Fruit fly (Drosophila melanogaster) whole organism, embryonic: ENCODE data around the gene CG14960.
A peak's percentile ranks its signal among the peaks of the same experiment; 100 is the strongest.

Experiments
- Asciz ChIP-seq: fragments of 200-800 bp; sonication (Bioruptor generic); optimal IDR thresholded peaks from 2 replicates; lab custom pipeline; 2017; ENCODE audit warnings: missing biosample characterization, mild to moderate bottlenecking, missing genetic modification characterization, missing genetic modification reagents
- CG10431 ChIP-seq: fragments of 200-800 bp; sonication (Bioruptor generic); optimal IDR thresholded peaks from 3 replicates; lab custom pipeline; 2018; ENCODE audit warnings: missing biosample characterization, mild to moderate bottlenecking, missing genetic modification characterization
- CG12236 ChIP-seq: fragments of 200-800 bp; sonication (Bioruptor generic); optimal IDR thresholded peaks from 2 replicates; lab custom pipeline; 2016; ENCODE audit warnings: missing biosample characterization, missing genetic modification characterization
- CG12299 ChIP-seq: fragments of 200-800 bp; sonication (Bioruptor generic); optimal IDR thresholded peaks from 2 replicates; lab custom pipeline; 2018; ENCODE audit warnings: missing biosample characterization, mild to moderate bottlenecking, missing genetic modification characterization
- CG12659 ChIP-seq: fragments of 200-800 bp; sonication (Bioruptor generic); optimal IDR thresholded peaks from 3 replicates; lab custom pipeline; 2017; ENCODE audit warnings: mild to moderate bottlenecking, missing biosample characterization, missing genetic modification reagents, missing genetic modification characterization
- CG15073 ChIP-seq: fragments of 200-800 bp; sonication (Bioruptor generic); optimal IDR thresholded peaks from 2 replicates; lab custom pipeline; 2016; ENCODE audit warnings: missing biosample characterization, missing genetic modification characterization
- CG1602 ChIP-seq: fragments of 200-800 bp; sonication (Bioruptor generic); optimal IDR thresholded peaks from 3 replicates; lab custom pipeline; 2016; ENCODE audit warnings: missing biosample characterization, missing genetic modification characterization
- CG17802 ChIP-seq: fragments of 200-800 bp; sonication (Bioruptor generic); optimal IDR thresholded peaks from 2 replicates; lab custom pipeline; 2018; ENCODE audit warnings: missing biosample characterization, mild to moderate bottlenecking, missing genetic modification characterization, moderate library complexity
- CG18011 ChIP-seq: fragments of 200-800 bp; sonication (Bioruptor generic); optimal IDR thresholded peaks from 2 replicates; lab custom pipeline; 2017; ENCODE audit warnings: missing biosample characterization, missing genetic modification characterization, mild to moderate bottlenecking, moderate library complexity, missing genotype
- CG31224 ChIP-seq: fragments of 200-800 bp; sonication (Bioruptor generic); IDR thresholded peaks from 2 replicates; pipeline ENCODE4 v1.3.6; 2022; ENCODE audit warnings: missing biosample characterization, missing genetic modification characterization
- CG31441 ChIP-seq: fragments of 200-800 bp; sonication (Bioruptor generic); IDR thresholded peaks from 2 replicates; pipeline ENCODE4 v1.3.6; 2022; ENCODE audit warnings: missing biosample characterization, missing genetic modification characterization
- CG34422 ChIP-seq: fragments of 200-800 bp; sonication (Bioruptor generic); IDR thresholded peaks from 3 replicates; pipeline ENCODE4 v1.3.6; 2022; ENCODE audit warnings: missing biosample characterization, missing genetic modification characterization
- CG42726 ChIP-seq: fragments of 200-800 bp; sonication (Bioruptor generic); IDR thresholded peaks from 2 replicates; pipeline ENCODE4 v1.3.6; 2022; ENCODE audit warnings: missing biosample characterization, missing genetic modification characterization; ENCODE audit not compliant: partially characterized antibody
- CG5953 ChIP-seq: fragments of 200-800 bp; sonication (Bioruptor generic); IDR thresholded peaks from 2 replicates; pipeline ENCODE4 v1.3.6; 2022; ENCODE audit warnings: missing biosample characterization, missing genetic modification characterization
- CG6272 ChIP-seq: fragments of 200-800 bp; sonication (Bioruptor generic); IDR thresholded peaks from 2 replicates; pipeline ENCODE4 v1.3.6; 2022; ENCODE audit warnings: missing biosample characterization, missing genetic modification characterization
- CG7987 ChIP-seq: fragments of 200-800 bp; sonication (Bioruptor generic); optimal IDR thresholded peaks from 2 replicates; lab custom pipeline; 2018; ENCODE audit warnings: missing biosample characterization, mild to moderate bottlenecking, missing genetic modification characterization, moderate library complexity
- CG9727 ChIP-seq: fragments of 200-800 bp; sonication (Bioruptor generic); optimal IDR thresholded peaks from 3 replicates; lab custom pipeline; 2017; ENCODE audit warnings: missing biosample characterization, mild to moderate bottlenecking, missing genetic modification characterization
- CTCF ChIP-seq: fragments of 200-800 bp; sonication (Bioruptor generic); optimal IDR thresholded peaks from 2 replicates; lab custom pipeline; 2017; ENCODE audit warnings: missing biosample characterization, mild to moderate bottlenecking, missing genetic modification characterization, moderate library complexity
- CoRest ChIP-seq: fragments of 200-800 bp; sonication (Bioruptor generic); optimal IDR thresholded peaks from 3 replicates; lab custom pipeline; 2018; ENCODE audit warnings: missing biosample characterization, mild to moderate bottlenecking, missing genetic modification characterization, moderate library complexity
- Eip74EF ChIP-seq, 2 experiments: fragments of 200-800 bp in 1 of 2; fragments of >200 bp in 1 of 2; sonication (Bioruptor generic) in 1 of 2; optimal IDR thresholded peaks; 2 replicates each; lab custom pipeline; 2017 to 2019; ENCODE audit warnings: missing biosample characterization in 2 of 2, missing genetic modification characterization in 2 of 2, mild to moderate bottlenecking in 1 of 2, moderate library complexity in 1 of 2
- Hmx ChIP-seq: fragments of 200-800 bp; sonication (Bioruptor generic); optimal IDR thresholded peaks from 2 replicates; lab custom pipeline; 2016; ENCODE audit warnings: missing biosample characterization, missing genetic modification characterization
- Hsf ChIP-seq: fragments of 200-800 bp; sonication (Bioruptor generic); optimal IDR thresholded peaks from 3 replicates; lab custom pipeline; 2016; ENCODE audit warnings: missing biosample characterization, missing genetic modification characterization
- Kr ChIP-seq: fragments of 200-800 bp; sonication (Bioruptor generic); optimal IDR thresholded peaks from 2 replicates; lab custom pipeline; 2017; ENCODE audit warnings: missing biosample characterization, mild to moderate bottlenecking, missing genetic modification characterization
- Lpt ChIP-seq: fragments of >200 bp; optimal IDR thresholded peaks from 2 replicates; lab custom pipeline; 2018; ENCODE audit warnings: missing biosample characterization, missing genetic modification characterization
- Mad ChIP-seq: fragments of 200-800 bp; sonication (Bioruptor generic); optimal IDR thresholded peaks from 2 replicates; lab custom pipeline; 2016; ENCODE audit warnings: missing biosample characterization, missing genetic modification characterization
- Meics ChIP-seq: fragments of 200-800 bp; sonication (Bioruptor generic); optimal IDR thresholded peaks from 2 replicates; lab custom pipeline; 2017; ENCODE audit warnings: missing biosample characterization, mild to moderate bottlenecking, missing genetic modification characterization
- Optix ChIP-seq: fragments of 200-800 bp; sonication (Bioruptor generic); IDR thresholded peaks from 3 replicates; pipeline ENCODE4 v1.3.6; 2022; ENCODE audit warnings: missing biosample characterization, missing genetic modification characterization
- Rfx ChIP-seq: fragments of 200-800 bp; sonication (Bioruptor generic); IDR thresholded peaks from 2 replicates; pipeline ENCODE4 v1.3.6; 2022; ENCODE audit warnings: missing biosample characterization, missing genetic modification characterization
- Rx ChIP-seq: fragments of 200-800 bp; sonication (Bioruptor generic); IDR thresholded peaks from 2 replicates; pipeline ENCODE4 v1.3.6; 2022; ENCODE audit warnings: missing biosample characterization, missing genetic modification characterization
- Sox100B ChIP-seq: fragments of 200-800 bp; sonication (Bioruptor generic); optimal IDR thresholded peaks from 3 replicates; lab custom pipeline; 2018; ENCODE audit warnings: missing biosample characterization, mild to moderate bottlenecking, missing genetic modification characterization
- Sry-β ChIP-seq: fragments of 200-800 bp; sonication (Bioruptor generic); optimal IDR thresholded peaks from 2 replicates; lab custom pipeline; 2018; ENCODE audit warnings: missing biosample characterization, mild to moderate bottlenecking, missing genetic modification characterization, moderate library complexity
- Xbp1 ChIP-seq: fragments of 200-800 bp; sonication (Bioruptor generic); optimal IDR thresholded peaks from 3 replicates; lab custom pipeline; 2016; ENCODE audit warnings: missing biosample characterization, mild to moderate bottlenecking, missing genetic modification characterization
- ac ChIP-seq: fragments of 200-800 bp; sonication (Bioruptor generic); optimal IDR thresholded peaks from 3 replicates; lab custom pipeline; 2017; ENCODE audit warnings: missing biosample characterization, mild to moderate bottlenecking, missing genetic modification characterization
- cwo ChIP-seq: fragments of 200-800 bp; sonication (Bioruptor generic); optimal IDR thresholded peaks from 3 replicates; lab custom pipeline; 2017; ENCODE audit warnings: missing biosample characterization, missing genetic modification characterization, mild to moderate bottlenecking, moderate library complexity, missing genetic modification reagents
- eve ChIP-seq, 2 experiments: fragments of >200 bp; optimal IDR thresholded peaks; 2 replicates each; lab custom pipeline; 2017; ENCODE audit warnings: missing biosample characterization in 2 of 2, missing genetic modification characterization in 2 of 2
- fd3F ChIP-seq: fragments of 200-800 bp; sonication (Bioruptor generic); optimal IDR thresholded peaks from 2 replicates; lab custom pipeline; 2018; ENCODE audit warnings: missing biosample characterization, mild to moderate bottlenecking, missing genetic modification characterization, moderate library complexity
- fu2 ChIP-seq: fragments of 200-800 bp; sonication (Bioruptor generic); optimal IDR thresholded peaks from 2 replicates; lab custom pipeline; 2016; ENCODE audit warnings: missing biosample characterization, missing genetic modification characterization
- gsb ChIP-seq: fragments of 200-800 bp; sonication (Bioruptor generic); IDR thresholded peaks from 2 replicates; pipeline ENCODE4 v1.3.6; 2022; ENCODE audit warnings: missing biosample characterization, missing genetic modification characterization
- oc ChIP-seq: fragments of 200-800 bp; sonication (Bioruptor generic); optimal IDR thresholded peaks from 2 replicates; lab custom pipeline; 2018; ENCODE audit warnings: missing biosample characterization, mild to moderate bottlenecking, missing genetic modification characterization, moderate library complexity
- org-1 ChIP-seq: fragments of 200-800 bp; sonication (Bioruptor generic); optimal IDR thresholded peaks from 2 replicates; lab custom pipeline; 2017; ENCODE audit warnings: missing biosample characterization, missing genetic modification characterization
- pan ChIP-seq, 4 experiments: fragments of >200 bp in 3 of 4; fragments of 200-800 bp in 1 of 4; sonication (Bioruptor generic) in 1 of 4; optimal IDR thresholded peaks in 3 of 4; IDR thresholded peaks in 1 of 4; 2 replicates each; pipeline versions ENCODE4 v1.3.6 to Lab custom; 2017 to 2022; ENCODE audit warnings: missing biosample characterization in 2 of 4, missing genetic modification characterization in 2 of 4, mixed read lengths in 1 of 4
- pfk ChIP-seq: fragments of 200-800 bp; sonication (Bioruptor generic); optimal IDR thresholded peaks from 2 replicates; lab custom pipeline; 2018; ENCODE audit warnings: missing biosample characterization, mild to moderate bottlenecking, missing genetic modification characterization, moderate library complexity
- pros ChIP-seq: fragments of 200-800 bp; sonication (Bioruptor generic); optimal IDR thresholded peaks from 3 replicates; lab custom pipeline; 2019; ENCODE audit warnings: missing biosample characterization, mild to moderate bottlenecking, missing genetic modification characterization, moderate library complexity
- shn ChIP-seq: fragments of 200-800 bp; sonication (Bioruptor generic); optimal IDR thresholded peaks from 3 replicates; lab custom pipeline; 2016; ENCODE audit warnings: missing biosample characterization, missing genetic modification characterization
- slp2 ChIP-seq: fragments of 200-800 bp; sonication (Bioruptor generic); optimal IDR thresholded peaks from 2 replicates; lab custom pipeline; 2016; ENCODE audit warnings: missing biosample characterization, missing genetic modification characterization
- tup ChIP-seq: fragments of 200-800 bp; sonication (Bioruptor generic); optimal IDR thresholded peaks from 2 replicates; lab custom pipeline; 2016; ENCODE audit warnings: missing biosample characterization, mild to moderate bottlenecking, missing genetic modification characterization, moderate library complexity
- zen ChIP-seq: fragments of 200-800 bp; sonication (Bioruptor generic); optimal IDR thresholded peaks from 3 replicates; lab custom pipeline; 2018; ENCODE audit warnings: missing biosample characterization, mild to moderate bottlenecking, missing genetic modification characterization, moderate library complexity
- zf30C ChIP-seq: fragments of 200-800 bp; sonication (Bioruptor generic); optimal IDR thresholded peaks from 3 replicates; lab custom pipeline; 2018; ENCODE audit warnings: missing biosample characterization, mild to moderate bottlenecking, missing genetic modification characterization

CG14960 gene

dm6 chr3L:3222643-3223389 is 48.0 kb upstream of the CG14960 start, which contains the start of the genes RpL28 and eIF1 (continued):
- TF ChIP-seq CG9727 (GFP tag; lab: Kevin White, UChicago) (peak; percentile 97), CG17802 (tag; lab: Kevin White, UChicago) (peak; percentile 89), shn (peak; percentile 92), Sry-β (peak; percentile 66), CG31441 (GFP tag; lab: Robert Waterston, UW) (peak; percentile 89), eve (GFP tag; optimal IDR thresholded peaks at IDR 0.05; lab: Kevin White, UChicago) (no peak), CG31224 (peak; percentile 76), Rx (peak; percentile 94), CG10431 (GFP tag; lab: Kevin White, UChicago) (peak; percentile 90), Kr (GFP tag; lab: Kevin White, UChicago) (peak; percentile 88), Mad (GFP tag; lab: Kevin White, UChicago) (peak; percentile 94), cwo (peak; percentile 69), Lpt (no peak), Meics (GFP tag; lab: Kevin White, UChicago) (peak; percentile 96), Asciz (GFP tag; lab: Kevin White, UChicago) (peak; percentile 88), Sox100B (peak; percentile 93), gsb (peak; percentile 56), slp2 (peak; percentile 89), CG12659 (GFP tag; lab: Kevin White, UChicago) (peak; percentile 97), CG18011 (GFP tag; lab: Kevin White, UChicago) (peak; percentile 83), fu2 (GFP tag; lab: Kevin White, UChicago) (peak; percentile 81), CG12299 (tag; lab: Kevin White, UChicago) (peak; percentile 77), CG7987 (GFP tag; lab: Kevin White, UChicago) (peak; percentile 98), ac (GFP tag; lab: Kevin White, UChicago) (peak; percentile 88), CG15073 (no peak), oc (tag; lab: Kevin White, UChicago) (no peak), Xbp1 (GFP tag; lab: Kevin White, UChicago) (peak; percentile 93), tup (GFP tag; lab: Kevin White, UChicago) (peak; percentile 78), zf30C (GFP tag; lab: Kevin White, UChicago) (peak; percentile 66), CG6272 (GFP tag; lab: Robert Waterston, UW) (peak; percentile 76), pan (optimal IDR thresholded peaks at IDR 0.05; lab: Kevin White, UChicago) (no peak), pan (GFP tag; optimal IDR thresholded peaks at IDR 0.05 in 1 of 2, IDR thresholded peaks at IDR 0.05 in 1 of 2) (peak in 1 of 2 experiments; percentile 88), org-1 (GFP tag; lab: Kevin White, UChicago) (peak; percentile 86), CG1602 (GFP tag; lab: Kevin White, UChicago) (peak; percentile 78), pfk (GFP tag; lab: Kevin White, UChicago) (peak; percentile 81), CG12236 (GFP tag; lab: Kevin White, UChicago) (peak; percentile 85), Hsf (GFP tag; lab: Kevin White, UChicago) (peak; percentile 94), CTCF (GFP tag; lab: Kevin White, UChicago) (peak; percentile 67), Hmx (GFP tag; lab: Kevin White, UChicago) (peak; percentile 62), CG34422 (GFP tag; lab: Robert Waterston, UW) (peak; percentile 84), CG42726 (GFP tag; lab: Robert Waterston, UW) (no peak; the same call in none of the 2 replicates), Eip74EF (GFP tag; optimal IDR thresholded peaks at IDR 0.05; lab: Kevin White, UChicago) (peak in 1 of 2 experiments; percentile 44), CG5953 (GFP tag; lab: Robert Waterston, UW) (peak; percentile 80), CoRest (tag; lab: Kevin White, UChicago) (peak; percentile 88), fd3F (GFP tag; lab: Kevin White, UChicago) (peak; percentile 87), Optix (GFP tag; lab: Robert Waterston, UW) (peak; percentile 81), Rfx (GFP tag; lab: Robert Waterston, UW) (peak; percentile 94), zen (peak; percentile 88), pros (GFP tag; lab: Kevin White, UChicago) (no peak)
